Worm (Caenorhabditis elegans): ENCODE measurements around the gene F46G11.6.

F46G11.6 gene

ce11 chrX:5753141-5753540, 33.2 kb upstream of the F46G11.6 start:
- peak; percentile 73 for TF ChIP-seq snpc-4 (GFP tag; optimal IDR thresholded peaks at IDR 0.05)
- TF ChIP-seq snpc-4 (tag; optimal IDR thresholded peaks at IDR 0.05), result peak in 3 of 4 experiments; percentile 23 to 92 (median 91)
- TF ChIP-seq aptf-2 (GFP tag; conservative IDR thresholded peaks at IDR 0.05), result no peak
- TF ChIP-seq lin-40 (tag; optimal IDR thresholded peaks at IDR 0.05), result no peak
- no peak for TF ChIP-seq nfya-2 (GFP tag; IDR thresholded peaks at IDR 0.05)
- peak; percentile 41 for TF ChIP-seq snpc-3.4 (tag; optimal IDR thresholded peaks at IDR 0.05)
- TF ChIP-seq pbrm-1 (GFP tag; IDR thresholded peaks at IDR 0.05), result no peak
- TF ChIP-seq hmg-1.2 (GFP tag; IDR thresholded peaks at IDR 0.05), result peak; percentile 76
- TF ChIP-seq ztf-26 (tag; optimal IDR thresholded peaks at IDR 0.05), result no peak
- TF ChIP-seq Y53G8AR.9 (GFP tag; conservative IDR thresholded peaks at IDR 0.05), result no peak
- no peak for TF ChIP-seq ceh-100 (GFP tag; IDR thresholded peaks at IDR 0.05)
- no peak for TF ChIP-seq F33H1.4 (GFP tag; IDR thresholded peaks at IDR 0.05)
- TF ChIP-seq rpc-1 (optimal IDR thresholded peaks at IDR 0.05), result peak; percentile 50
- peak; percentile 72 for TF ChIP-seq rpc-1 (tag; optimal IDR thresholded peaks at IDR 0.05)
- TF ChIP-seq ccch-3 (GFP tag; optimal IDR thresholded peaks at IDR 0.05), result no peak
- peak; percentile 81 for TF ChIP-seq snpc-1.1 (tag; optimal IDR thresholded peaks at IDR 0.05; ENCODE audit: insufficient read depth)
- no peak for TF ChIP-seq ztf-25 (GFP tag; IDR thresholded peaks at IDR 0.05)
- TF ChIP-seq die-1 (tag; optimal IDR thresholded peaks at IDR 0.05), result no peak

- TF ChIP-seq gei-17 (GFP tag; optimal IDR thresholded peaks at IDR 0.05), result no peak
- TF ChIP-seq T26A5.8 (tag; optimal IDR thresholded peaks at IDR 0.05), result no peak
- TF ChIP-seq F52B5.7 (tag; optimal IDR thresholded peaks at IDR 0.05), result no peak
- TF ChIP-seq lsl-1 (GFP tag; optimal IDR thresholded peaks at IDR 0.05), result no peak
- no peak for TF ChIP-seq madf-3 (GFP tag; IDR thresholded peaks at IDR 0.05)
- no peak for TF ChIP-seq lag-1 (GFP tag; IDR thresholded peaks at IDR 0.05)
- TF ChIP-seq F57A8.1 (GFP tag; optimal IDR thresholded peaks at IDR 0.05), result no peak
- TF ChIP-seq lin-26 (GFP tag; IDR thresholded peaks at IDR 0.05), result no peak
These were observed 23.0 kb upstream of the F46G11.6 start, which contains the start of gene tag-294 for ce11 chrX:5763292-5763691. Gene tag-294 (minus strand): TSS chrX:5763392.

ce11 chrX:5763904-5764303, 22.4 kb upstream of the F46G11.6 start:
- no peak for TF ChIP-seq ztf-26 (tag; optimal IDR thresholded peaks at IDR 0.05)
- no peak for TF ChIP-seq ceh-100 (GFP tag; IDR thresholded peaks at IDR 0.05)
- TF ChIP-seq aptf-2 (GFP tag; conservative IDR thresholded peaks at IDR 0.05), result no peak
- peak; percentile 72; the same call in 1 of the 2 replicates for TF ChIP-seq mcd-1 (GFP tag; IDR thresholded peaks at IDR 0.05)
- no peak for TF ChIP-seq cebp-2 (GFP tag; IDR thresholded peaks at IDR 0.05)
- no peak for TF ChIP-seq F33H1.4 (GFP tag; IDR thresholded peaks at IDR 0.05)
- peak; percentile 27 for TF ChIP-seq attf-5 (GFP tag; optimal IDR thresholded peaks at IDR 0.05)
- peak; percentile 33; the same call in 1 of the 2 replicates for TF ChIP-seq egrh-3 (GFP tag; IDR thresholded peaks at IDR 0.05)
- peak; percentile 34 for TF ChIP-seq ztf-18 (tag; optimal IDR thresholded peaks at IDR 0.05)
- no peak for TF ChIP-seq C17E4.6 (GFP tag; IDR thresholded peaks at IDR 0.05)
- no peak for TF ChIP-seq bed-2 (GFP tag; IDR thresholded peaks at IDR 0.05)
- peak; percentile 57 for TF ChIP-seq nhr-80 (tag; optimal IDR thresholded peaks at IDR 0.05)
- no peak for TF ChIP-seq efl-1 (GFP tag; optimal IDR thresholded peaks at IDR 0.05)
- TF ChIP-seq ceh-27 (GFP tag; optimal IDR thresholded peaks at IDR 0.05), result peak; percentile 70
- TF ChIP-seq lin-54 (GFP tag; optimal IDR thresholded peaks at IDR 0.05), result no peak
- no peak for TF ChIP-seq tbx-9 (tag; optimal IDR thresholded peaks at IDR 0.05; ENCODE audit: borderline replicate concordance)
- peak; percentile 40; the same call in 1 of the 2 replicates for TF ChIP-seq hmg-1.2 (GFP tag; IDR thresholded peaks at IDR 0.05)
- TF ChIP-seq ZK185.1 (tag; optimal IDR thresholded peaks at IDR 0.05; ENCODE audit: poor library complexity, severe bottlenecking), result no peak
- TF ChIP-seq Y67H2A.10 (GFP tag; conservative IDR thresholded peaks at IDR 0.05), result no peak
- TF ChIP-seq K11D2.4 (GFP tag; IDR thresholded peaks at IDR 0.05), result 0 out of 2 replicates have a peak, but pooled peaks have one; percentile 21
